Worm (Caenorhabditis elegans) whole organism, young adult: ENCODE results near the gene spop-1.

Source experiments
- B0019.2 ChIP-seq: fragments of 200-800 bp; sonication (Bioruptor generic); conservative IDR thresholded peaks from 2 replicates; pipeline ENCODE4 v1.3.6; 2022; ENCODE audit warnings: missing genetic modification reagents, missing genetic modification characterization, missing compliant biosample characterization
- C17E4.6 ChIP-seq: fragments of 200-800 bp; sonication (Bioruptor generic); IDR thresholded peaks from 2 replicates; pipeline ENCODE4 v1.3.6; 2022; ENCODE audit warnings: missing genetic modification reagents, missing genetic modification characterization, missing compliant biosample characterization
- F37B4.10 ChIP-seq: fragments of 200-800 bp; sonication (Bioruptor generic); IDR thresholded peaks from 2 replicates; pipeline ENCODE4 v1.3.6; 2022; ENCODE audit warnings: missing genetic modification characterization, missing compliant biosample characterization
- F49E8.2 ChIP-seq: sonication (generic microtip); optimal IDR thresholded peaks from 3 replicates; lab custom pipeline; 2017; ENCODE audit warnings: missing genetic modification characterization, mild to moderate bottlenecking, missing compliant biosample characterization, antibody characterized with exemption, moderate library complexity; ENCODE audit not compliant: insufficient read depth
- F57A8.1 ChIP-seq: fragments of 200-800 bp; sonication (Bioruptor generic); optimal IDR thresholded peaks from 2 replicates; lab custom pipeline; 2018; ENCODE audit warnings: mild to moderate bottlenecking, missing genetic modification characterization, moderate library complexity, missing compliant biosample characterization
- T26A5.8 ChIP-seq: sonication (generic microtip); optimal IDR thresholded peaks from 2 replicates; lab custom pipeline; 2016; ENCODE audit warnings: missing genetic modification characterization, missing compliant biosample characterization
- Y53F4B.3 ChIP-seq: fragments of 200-800 bp; sonication (Bioruptor generic); IDR thresholded peaks from 2 replicates; pipeline ENCODE4 v1.3.6; 2022; ENCODE audit warnings: missing genetic modification reagents, missing genetic modification characterization, missing compliant biosample characterization
- Y53G8AR.9 ChIP-seq: fragments of 200-800 bp; sonication (Bioruptor generic); conservative IDR thresholded peaks from 2 replicates; pipeline ENCODE4 v1.3.6; 2022; ENCODE audit warnings: missing genetic modification reagents, missing genetic modification characterization, missing compliant biosample characterization
- ZK185.1 ChIP-seq: sonication (generic microtip); optimal IDR thresholded peaks from 2 replicates; lab custom pipeline; 2016; ENCODE audit warnings: mild to moderate bottlenecking, missing genetic modification characterization, missing compliant biosample characterization; ENCODE audit not compliant: poor library complexity, severe bottlenecking
- aptf-2 ChIP-seq: fragments of 200-800 bp; sonication (Bioruptor generic); conservative IDR thresholded peaks from 2 replicates; pipeline ENCODE4 v1.3.6; 2022; ENCODE audit warnings: missing genetic modification reagents, missing genetic modification characterization, missing compliant biosample characterization
- attf-3 ChIP-seq: fragments of 200-800 bp; sonication (Bioruptor generic); conservative IDR thresholded peaks from 2 replicates; pipeline ENCODE4 v1.3.6; 2022; ENCODE audit warnings: missing genetic modification reagents, missing genetic modification characterization, missing compliant biosample characterization
- attf-6 ChIP-seq: fragments of 200-800 bp; sonication (Bioruptor generic); IDR thresholded peaks from 2 replicates; pipeline ENCODE4 v1.3.6; 2022; ENCODE audit warnings: missing genetic modification reagents, missing genetic modification characterization, missing compliant biosample characterization
- ccch-3 ChIP-seq: fragments of 200-800 bp; sonication (Bioruptor generic); optimal IDR thresholded peaks from 2 replicates; lab custom pipeline; 2018; ENCODE audit warnings: mild to moderate bottlenecking, missing genetic modification characterization, missing compliant biosample characterization
- ceh-91 ChIP-seq: fragments of 200-800 bp; sonication (Bioruptor generic); IDR thresholded peaks from 2 replicates; pipeline ENCODE4 v1.3.6; 2022; ENCODE audit warnings: missing genetic modification reagents, missing genetic modification characterization, missing compliant biosample characterization
- chd-7 ChIP-seq: sonication (generic microtip); optimal IDR thresholded peaks from 2 replicates; lab custom pipeline; 2016; ENCODE audit warnings: mild to moderate bottlenecking, missing genetic modification characterization, moderate library complexity, missing compliant biosample characterization
- dpl-1 ChIP-seq: fragments of 150-350 bp; optimal IDR thresholded peaks from 2 replicates; lab custom pipeline; 2014; ENCODE audit warnings: missing biosample characterization, missing genetic modification reagents, missing genetic modification characterization
- hlh-26 ChIP-seq: fragments of 200-800 bp; sonication (Bioruptor generic); conservative IDR thresholded peaks from 2 replicates; pipeline ENCODE4 v1.3.6; 2022; ENCODE audit warnings: missing genetic modification reagents, missing genetic modification characterization, missing compliant biosample characterization
- hmg-1.2 ChIP-seq: fragments of 200-800 bp; sonication (Bioruptor generic); IDR thresholded peaks from 2 replicates; pipeline ENCODE4 v1.3.6; 2022; ENCODE audit warnings: missing genetic modification reagents, missing genetic modification characterization, missing compliant biosample characterization
- hmg-20 ChIP-seq: fragments of 200-800 bp; sonication (Bioruptor generic); IDR thresholded peaks from 2 replicates; pipeline ENCODE4 v1.3.6; 2022; ENCODE audit warnings: missing genetic modification reagents, missing genetic modification characterization, missing compliant biosample characterization
- hsf-1 ChIP-seq: fragments of 200-800 bp; sonication (Bioruptor generic); IDR thresholded peaks from 2 replicates; pipeline ENCODE4 v1.3.6; 2022; ENCODE audit warnings: missing genetic modification reagents, missing genetic modification characterization, missing compliant biosample characterization
- lag-1 ChIP-seq: fragments of 200-800 bp; sonication (Bioruptor generic); IDR thresholded peaks from 2 replicates; pipeline ENCODE4 v1.3.6; 2022; ENCODE audit warnings: missing genetic modification reagents, missing genetic modification characterization, missing compliant biosample characterization
- let-607 ChIP-seq, 2 experiments: fragments of 200-800 bp in 1 of 2; sonication (Bioruptor generic) in 1 of 2; sonication (generic microtip) in 1 of 2; optimal IDR thresholded peaks; 2 replicates each; lab custom pipeline; 2016 to 2018; ENCODE audit warnings: mild to moderate bottlenecking in 2 of 2, missing compliant biosample characterization in 2 of 2, missing genetic modification characterization in 2 of 2, moderate library complexity in 2 of 2, missing genotype in 1 of 2
- lin-26 ChIP-seq: fragments of 200-800 bp; sonication (Bioruptor generic); IDR thresholded peaks from 2 replicates; pipeline ENCODE4 v1.3.6; 2022; ENCODE audit warnings: missing genetic modification reagents, missing genetic modification characterization, missing compliant biosample characterization
- lin-35 ChIP-seq, 3 experiments: fragments of 150-350 bp in 2 of 3; sonication (generic microtip) in 1 of 3; optimal IDR thresholded peaks; 2 replicates each; lab custom pipeline; 2014 to 2018; ENCODE audit warnings: missing biosample characterization in 3 of 3, missing genetic modification characterization in 3 of 3, missing genetic modification reagents in 3 of 3
- lin-40 ChIP-seq: sonication (generic microtip); optimal IDR thresholded peaks from 2 replicates; lab custom pipeline; 2016; ENCODE audit warnings: missing genetic modification characterization, mild to moderate bottlenecking, missing compliant biosample characterization, missing genotype, missing genetic modification reagents
- madf-10 ChIP-seq: sonication (generic microtip); optimal IDR thresholded peaks from 2 replicates; lab custom pipeline; 2016; ENCODE audit warnings: mild to moderate bottlenecking, missing genetic modification characterization, missing compliant biosample characterization
- madf-6 ChIP-seq: fragments of 200-800 bp; sonication (Bioruptor generic); IDR thresholded peaks from 2 replicates; pipeline ENCODE4 v1.3.6; 2022; ENCODE audit warnings: missing genetic modification reagents, missing genetic modification characterization, missing compliant biosample characterization
- mcd-1 ChIP-seq: fragments of 200-800 bp; sonication (Bioruptor generic); IDR thresholded peaks from 2 replicates; pipeline ENCODE4 v1.3.6; 2022; ENCODE audit warnings: missing genetic modification reagents, missing genetic modification characterization, missing compliant biosample characterization
- mel-28 ChIP-seq: sonication (generic microtip); optimal IDR thresholded peaks from 2 replicates; lab custom pipeline; 2016; ENCODE audit warnings: borderline replicate concordance, mild to moderate bottlenecking, missing genetic modification characterization, missing compliant biosample characterization
- nfyb-1 ChIP-seq: fragments of 200-800 bp; sonication (Bioruptor generic); IDR thresholded peaks from 2 replicates; pipeline ENCODE4 v1.3.6; 2022; ENCODE audit warnings: missing genetic modification reagents, missing genetic modification characterization, missing compliant biosample characterization
- nhr-179 ChIP-seq: sonication (generic microtip); optimal IDR thresholded peaks from 2 replicates; lab custom pipeline; 2016; ENCODE audit warnings: mild to moderate bottlenecking, missing genetic modification characterization, missing compliant biosample characterization
- nhr-27 ChIP-seq: fragments of 200-800 bp; sonication (Bioruptor generic); optimal IDR thresholded peaks from 2 replicates; lab custom pipeline; 2018; ENCODE audit warnings: mild to moderate bottlenecking, missing genetic modification characterization, moderate library complexity, missing compliant biosample characterization
- nhr-90 ChIP-seq: sonication (generic microtip); optimal IDR thresholded peaks from 2 replicates; lab custom pipeline; 2016; ENCODE audit warnings: missing genotype, mild to moderate bottlenecking, missing genetic modification characterization, missing compliant biosample characterization
- rcor-1 ChIP-seq: fragments of 200-800 bp; sonication (Bioruptor generic); IDR thresholded peaks from 2 replicates; pipeline ENCODE4 v1.3.6; 2022; ENCODE audit warnings: missing genetic modification reagents, missing genetic modification characterization, missing compliant biosample characterization
- sdz-38 ChIP-seq: sonication (generic microtip); optimal IDR thresholded peaks from 2 replicates; lab custom pipeline; 2016; ENCODE audit warnings: missing genotype, missing genetic modification characterization, missing compliant biosample characterization
- snpc-1.1 ChIP-seq: sonication (generic microtip); optimal IDR thresholded peaks from 2 replicates; lab custom pipeline; 2017; ENCODE audit warnings: missing genetic modification characterization, mild to moderate bottlenecking, missing compliant biosample characterization, antibody characterized with exemption, moderate library complexity, missing genotype, missing genetic modification reagents; ENCODE audit not compliant: insufficient read depth
- snpc-3.4 ChIP-seq: sonication (generic microtip); optimal IDR thresholded peaks from 2 replicates; lab custom pipeline; 2017; ENCODE audit warnings: missing genetic modification characterization, mild to moderate bottlenecking, missing compliant biosample characterization, antibody characterized with exemption, moderate library complexity, missing genotype, missing genetic modification reagents
- snpc-4 ChIP-seq, 5 experiments: fragments of 150-350 bp in 1 of 5; sonication (generic microtip) in 4 of 5; optimal IDR thresholded peaks; 2 replicates each; lab custom pipeline; 2014 to 2018; ENCODE audit warnings: missing genetic modification characterization in 5 of 5, missing biosample characterization in 3 of 5, antibody characterized with exemption in 2 of 5, mild to moderate bottlenecking in 2 of 5, missing compliant biosample characterization in 2 of 5, missing genotype in 2 of 5, moderate library complexity in 2 of 5, missing genetic modification reagents in 1 of 5
- tbx-9 ChIP-seq: sonication (generic microtip); optimal IDR thresholded peaks from 2 replicates; lab custom pipeline; 2016; ENCODE audit warnings: borderline replicate concordance, missing genetic modification characterization, inconsistent platforms, missing compliant biosample characterization
- ztf-26 ChIP-seq: sonication (generic microtip); optimal IDR thresholded peaks from 2 replicates; lab custom pipeline; 2017; ENCODE audit warnings: missing genetic modification characterization, missing compliant biosample characterization
- ztf-28 ChIP-seq: fragments of 200-800 bp; sonication (Bioruptor generic); IDR thresholded peaks from 2 replicates; pipeline ENCODE4 v1.3.6; 2022; ENCODE audit warnings: missing genetic modification reagents, missing genetic modification characterization, missing compliant biosample characterization
- ztf-3 ChIP-seq: fragments of 200-800 bp; sonication (Bioruptor generic); optimal IDR thresholded peaks from 2 replicates; lab custom pipeline; 2018; ENCODE audit warnings: mild to moderate bottlenecking, missing genetic modification characterization, missing compliant biosample characterization

Gene spop-1

DNA sequence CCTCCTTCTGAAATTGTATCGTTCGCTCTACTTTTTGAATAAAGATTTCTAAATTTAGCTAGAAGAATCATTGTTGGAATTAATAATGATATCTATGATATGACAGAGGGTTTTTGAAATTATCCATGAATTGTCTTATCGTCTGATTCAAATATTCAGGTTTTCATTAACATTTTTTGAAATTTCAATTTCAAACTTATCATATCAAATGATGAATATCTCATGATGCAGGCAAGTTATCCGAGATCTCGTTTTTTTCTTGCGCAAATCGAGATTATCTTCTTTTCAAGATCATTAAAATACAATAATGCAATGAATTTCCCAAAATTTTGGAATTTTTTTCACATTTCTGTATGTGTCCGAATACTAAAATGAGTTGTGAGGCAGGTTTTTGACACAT is at the start of gene spop-1:
Gene spop-1, minus strand, starts transcription at position 101 of the 400 bp plus-strand sequence.
- TF ChIP-seq Y53F4B.3 (GFP tag; lab: Robert Waterston, UW) (no peak), madf-6 (GFP tag; lab: Robert Waterston, UW) (no peak), attf-3 (no peak), F37B4.10 (GFP tag; lab: Robert Waterston, UW) (no peak), rcor-1 (no peak), snpc-3.4 (tag; lab: Kevin White, UChicago) (no peak)

DNA sequence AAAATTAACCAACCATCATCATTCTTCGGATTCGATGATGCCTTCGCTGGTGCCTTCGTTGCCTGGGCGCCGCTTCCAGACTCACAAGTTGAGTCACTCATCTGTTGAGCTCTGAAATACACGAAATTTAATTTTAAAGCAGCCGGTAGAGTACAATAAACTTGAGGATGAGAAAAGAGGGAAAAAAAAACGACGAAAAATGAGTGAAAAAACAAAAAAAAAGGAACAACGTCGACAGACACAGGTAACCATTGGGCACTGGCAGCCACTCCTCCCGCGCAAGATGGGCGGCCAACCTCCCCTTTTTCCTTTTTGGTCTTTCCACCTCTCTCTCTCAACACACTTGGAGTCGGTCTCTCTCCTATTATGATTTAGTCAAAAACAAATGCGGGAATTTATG is 48.8 kb upstream of the spop-1 start, which contains the start of gene K08E5.1:
Gene K08E5.1, minus strand, starts transcription at position 101 of the 400 bp plus-strand sequence.
- TF ChIP-seq hmg-1.2 (GFP tag; lab: Robert Waterston, UW) (peak; percentile 22; the same call in 1 of the 2 replicates), mel-28 (no peak)

DNA sequence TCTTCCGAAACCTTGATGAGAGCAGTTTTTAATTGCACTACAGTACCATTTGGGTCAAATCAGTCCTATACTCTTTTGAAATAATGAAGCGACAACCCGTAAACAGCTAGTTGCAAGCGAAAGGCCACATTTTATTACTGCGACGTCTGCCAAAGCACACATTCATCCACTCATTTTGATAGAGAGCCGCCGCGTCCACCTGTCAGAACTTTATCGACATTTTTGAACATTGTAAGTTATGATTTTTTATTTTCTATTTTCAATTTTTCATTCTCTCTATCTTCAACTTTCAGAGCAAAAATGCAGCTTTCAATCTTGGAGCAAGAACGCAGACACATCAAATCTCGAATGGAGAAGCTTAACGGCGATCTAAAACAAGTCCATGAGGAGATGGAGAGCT is 42.9 kb upstream of the spop-1 start, which contains the start of gene K08E5.6:
Gene K08E5.6, plus strand, starts transcription at position 301 of the 400 bp plus-strand sequence.
- TF ChIP-seq F57A8.1 (GFP tag; lab: Kevin White, UChicago): no peak
- no peak for TF ChIP-seq lin-35 (GFP tag; optimal IDR thresholded peaks at IDR 0.05; lab: Kevin White, UChicago)
- no peak for TF ChIP-seq ztf-28
- no peak for TF ChIP-seq sdz-38
- TF ChIP-seq B0019.2 (GFP tag; lab: Robert Waterston, UW): no peak
- no peak for TF ChIP-seq let-607 (tag; optimal IDR thresholded peaks at IDR 0.05; lab: Kevin White, UChicago)
- no peak for TF ChIP-seq tbx-9 (tag; lab: Kevin White, UChicago)
- no peak for TF ChIP-seq aptf-2 (GFP tag; lab: Robert Waterston, UW)
- no peak for TF ChIP-seq chd-7 (tag; lab: Kevin White, UChicago)
- no peak for TF ChIP-seq hmg-1.2 (GFP tag; lab: Robert Waterston, UW)
- TF ChIP-seq madf-10: no peak
- no peak for TF ChIP-seq hsf-1
- no peak for TF ChIP-seq mel-28
- TF ChIP-seq ccch-3 (GFP tag; lab: Kevin White, UChicago): no peak
- no peak for TF ChIP-seq snpc-1.1 (tag; lab: Kevin White, UChicago)
- no peak for TF ChIP-seq lin-26 (GFP tag; lab: Robert Waterston, UW)

- TF ChIP-seq nhr-90 (tag; lab: Kevin White, UChicago): no peak
- TF ChIP-seq nhr-179: no peak
- TF ChIP-seq F49E8.2: no peak
- no peak for TF ChIP-seq sdz-38
- TF ChIP-seq attf-6 (GFP tag; lab: Robert Waterston, UW): no peak
- no peak for TF ChIP-seq ZK185.1 (tag; lab: Kevin White, UChicago)
- no peak for TF ChIP-seq dpl-1 (GFP tag; lab: Kevin White, UChicago)
- TF ChIP-seq snpc-1.1 (tag; lab: Kevin White, UChicago): no peak
- TF ChIP-seq ceh-91: no peak
- no peak for TF ChIP-seq snpc-4 (GFP tag; optimal IDR thresholded peaks at IDR 0.05; lab: Kevin White, UChicago)
- no peak for TF ChIP-seq snpc-4 (tag; optimal IDR thresholded peaks at IDR 0.05; lab: Kevin White, UChicago)
- TF ChIP-seq mel-28: no peak
- 0 out of 2 replicates have a peak, but pooled peaks have one; percentile 11 for TF ChIP-seq nfyb-1 (GFP tag; lab: Robert Waterston, UW)
- no peak for TF ChIP-seq Y53G8AR.9 (GFP tag; lab: Robert Waterston, UW)
- TF ChIP-seq mcd-1 (GFP tag; lab: Robert Waterston, UW): no peak
- no peak for TF ChIP-seq lag-1 (GFP tag; lab: Robert Waterston, UW)
- no peak for TF ChIP-seq C17E4.6
- TF ChIP-seq ztf-3 (GFP tag; lab: Kevin White, UChicago): no peak
- no peak for TF ChIP-seq nhr-27 (tag; lab: Kevin White, UChicago)
- no peak for TF ChIP-seq T26A5.8 (tag; lab: Kevin White, UChicago)
- peak; percentile 23; the same call in 1 of the 2 replicates for TF ChIP-seq hmg-1.2 (GFP tag; lab: Robert Waterston, UW)
- peak; percentile 1 for TF ChIP-seq ztf-26 (tag; lab: Kevin White, UChicago)
- TF ChIP-seq B0019.2 (GFP tag; lab: Robert Waterston, UW): no peak
- TF ChIP-seq hmg-20: no peak
- TF ChIP-seq lin-40 (tag; lab: Kevin White, UChicago): peak; percentile 2
- no peak for TF ChIP-seq hlh-26 (GFP tag; lab: Robert Waterston, UW)
These were observed 38.9 kb upstream of the spop-1 start, which contains the start of gene ZK1128.7 for ce11 chrIII:10136778-10137177. Gene ZK1128.7, plus strand, starts transcription at chrIII:10137006.
